Worm (Caenorhabditis elegans) whole organism, mixed stage, embryonic: Measurements from ENCODE around the gene F20D6.1.

Experiments used
- bed-3 ChIP-seq: fragments of 200-800 bp; sonication (Bioruptor generic); optimal IDR thresholded peaks from 3 replicates; lab custom pipeline; 2018; ENCODE audit warnings: mild to moderate bottlenecking, missing genetic modification characterization, moderate library complexity, missing compliant biosample characterization
- blmp-1 ChIP-seq: fragments of 150-350 bp; optimal IDR thresholded peaks from 2 replicates; lab custom pipeline; 2014; ENCODE audit warnings: missing biosample characterization, missing genetic modification characterization
- ces-1 ChIP-seq: fragments of 150-350 bp; optimal IDR thresholded peaks from 2 replicates; lab custom pipeline; 2014; ENCODE audit warnings: missing biosample characterization, missing genetic modification reagents, missing genetic modification characterization
- elt-3 ChIP-seq: fragments of 150-350 bp; optimal IDR thresholded peaks from 2 replicates; lab custom pipeline; 2014; ENCODE audit warnings: missing biosample characterization, missing genetic modification characterization
- lin-13 ChIP-seq: fragments of 150-350 bp; optimal IDR thresholded peaks from 2 replicates; lab custom pipeline; 2014; ENCODE audit warnings: missing biosample characterization, missing genetic modification characterization
- nhr-76 ChIP-seq: sonication (generic microtip); optimal IDR thresholded peaks from 2 replicates; lab custom pipeline; 2017; ENCODE audit warnings: missing biosample characterization, missing genetic modification characterization
- unc-39 ChIP-seq: fragments of 150-350 bp; optimal IDR thresholded peaks from 2 replicates; lab custom pipeline; 2014; ENCODE audit warnings: missing biosample characterization, missing genetic modification characterization
- unc-62 ChIP-seq: fragments of 150-350 bp; optimal IDR thresholded peaks from 2 replicates; lab custom pipeline; 2014; ENCODE audit warnings: missing biosample characterization, missing genetic modification reagents, missing genetic modification characterization
- ztf-11 ChIP-seq: fragments of 150-350 bp; optimal IDR thresholded peaks from 2 replicates; lab custom pipeline; 2014; ENCODE audit warnings: missing biosample characterization, missing genetic modification characterization

- TF ChIP-seq ztf-11 (tag; lab: Kevin White, UChicago), result no peak
- no peak for TF ChIP-seq elt-3
- no peak for TF ChIP-seq bed-3 (GFP tag; lab: Kevin White, UChicago)
- no peak for TF ChIP-seq nhr-76
- no peak for TF ChIP-seq lin-13 (tag; lab: Kevin White, UChicago)
- no peak for TF ChIP-seq unc-39 (tag; lab: Kevin White, UChicago)
- no peak for TF ChIP-seq unc-62 (GFP tag; lab: Kevin White, UChicago)
- TF ChIP-seq blmp-1 (tag; lab: Kevin White, UChicago), result no peak
- TF ChIP-seq ces-1 (GFP tag; lab: Kevin White, UChicago), result no peak
Measured at ce11 chrV:8188421-8188820, 2.1 kb upstream of the F20D6.1 start, which contains the start of gene F20D6.15.
